Fruit fly (Drosophila melanogaster) whole organism, wandering third instar larva: ENCODE results near the gene Strump.
A peak's percentile ranks its signal among the peaks of the same experiment; 100 is the strongest.

Experiments
- CrebA ChIP-seq: fragments of 200-800 bp; sonication (Bioruptor generic); optimal IDR thresholded peaks from 2 replicates; lab custom pipeline; 2016; ENCODE audit warnings: missing biosample characterization, mild to moderate bottlenecking, missing genetic modification characterization, borderline replicate concordance
- Dfd ChIP-seq: fragments of >200 bp; optimal IDR thresholded peaks from 2 replicates; lab custom pipeline; 2017; ENCODE audit warnings: missing biosample characterization, missing genetic modification characterization
- Dif ChIP-seq: fragments of 200-275, 200-300 bp; sonication (Bioruptor generic); optimal IDR thresholded peaks from 2 replicates; lab custom pipeline; 2018; ENCODE audit warnings: missing biosample characterization, missing genetic modification characterization; ENCODE audit not compliant: partially characterized antibody
- HLH106 ChIP-seq: fragments of 200-800 bp; optimal IDR thresholded peaks from 3 replicates; lab custom pipeline; 2019; ENCODE audit warnings: missing biosample characterization, mild to moderate bottlenecking, missing genetic modification characterization, moderate library complexity
- Hr78 ChIP-seq: fragments of >200 bp; optimal IDR thresholded peaks from 2 replicates; lab custom pipeline; 2017; ENCODE audit warnings: missing biosample characterization, missing genetic modification characterization
- Jra ChIP-seq: sonication (Bioruptor generic); optimal IDR thresholded peaks from 2 replicates; lab custom pipeline; 2016; ENCODE audit warnings: missing biosample characterization, missing genetic modification characterization
- Mio ChIP-seq: sonication (Bioruptor generic); optimal IDR thresholded peaks from 2 replicates; lab custom pipeline; 2016; ENCODE audit warnings: missing biosample characterization, missing genetic modification characterization
- N ChIP-seq: fragments of >200 bp; optimal IDR thresholded peaks from 2 replicates; lab custom pipeline; 2018; ENCODE audit warnings: missing biosample characterization, missing external identifiers, missing genetic modification characterization
- OdsH ChIP-seq: fragments of 200-800 bp; sonication (Bioruptor generic); optimal IDR thresholded peaks from 2 replicates; lab custom pipeline; 2016; ENCODE audit warnings: missing biosample characterization, mild to moderate bottlenecking, missing genetic modification characterization
- Sp1 ChIP-seq: fragments of 200-800 bp; sonication (Bioruptor generic); optimal IDR thresholded peaks from 3 replicates; lab custom pipeline; 2019; ENCODE audit warnings: missing biosample characterization, mild to moderate bottlenecking, missing genetic modification characterization, moderate library complexity
- br ChIP-seq: fragments of 200-800 bp; sonication (Bioruptor generic); optimal IDR thresholded peaks from 2 replicates; lab custom pipeline; 2016; ENCODE audit warnings: missing biosample characterization, missing genetic modification characterization
- brk ChIP-seq: fragments of 200-800 bp; sonication (Bioruptor generic); optimal IDR thresholded peaks from 2 replicates; lab custom pipeline; 2016; ENCODE audit warnings: missing biosample characterization, mild to moderate bottlenecking, missing genetic modification characterization
- dl ChIP-seq, 2 experiments: fragments of 175-275, 200-275 bp in 1 of 2; fragments of 200-275 bp in 1 of 2; sonication (Bioruptor generic); optimal IDR thresholded peaks; lab custom pipeline; 2018; ENCODE audit warnings: mild to moderate bottlenecking in 2 of 2, missing biosample characterization in 2 of 2, missing genetic modification characterization in 2 of 2, moderate library complexity in 2 of 2; ENCODE audit not compliant: partially characterized antibody in 2 of 2, insufficient read depth in 1 of 2
- dmrt93B ChIP-seq: fragments of 200-800 bp; sonication (Bioruptor generic); optimal IDR thresholded peaks from 2 replicates; lab custom pipeline; 2018; ENCODE audit warnings: missing biosample characterization, mild to moderate bottlenecking, missing genetic modification characterization
- dsf ChIP-seq: sonication (Bioruptor generic); optimal IDR thresholded peaks from 2 replicates; lab custom pipeline; 2016; ENCODE audit warnings: missing biosample characterization, missing genetic modification characterization, borderline replicate concordance
- foxo ChIP-seq, 2 experiments: fragments of 200-800 bp; sonication (Bioruptor generic); optimal IDR thresholded peaks; 2 replicates in 1 of 2; 3 replicates in 1 of 2; lab custom pipeline; 2016 to 2017; ENCODE audit warnings: missing biosample characterization in 2 of 2, missing genetic modification characterization in 2 of 2
- h ChIP-seq: fragments of 200-800 bp; sonication (Bioruptor generic); optimal IDR thresholded peaks from 3 replicates; lab custom pipeline; 2016; ENCODE audit warnings: missing biosample characterization, mild to moderate bottlenecking, missing genetic modification characterization
- pan ChIP-seq: fragments of >200 bp; optimal IDR thresholded peaks from 2 replicates; lab custom pipeline; 2017
- psq ChIP-seq: fragments of 200-800 bp; sonication (Bioruptor generic); optimal IDR thresholded peaks from 3 replicates; lab custom pipeline; 2017; ENCODE audit warnings: missing biosample characterization, mild to moderate bottlenecking, missing genetic modification characterization, moderate library complexity
- rgr ChIP-seq: fragments of 200-800 bp; sonication (Bioruptor generic); optimal IDR thresholded peaks from 3 replicates; lab custom pipeline; 2016; ENCODE audit warnings: missing biosample characterization, mild to moderate bottlenecking, missing genetic modification characterization
- sage ChIP-seq: fragments of 200-800 bp; sonication (Bioruptor generic); optimal IDR thresholded peaks from 2 replicates; lab custom pipeline; 2016; ENCODE audit warnings: missing biosample characterization, mild to moderate bottlenecking, missing genetic modification characterization
- sv ChIP-seq: fragments of 200-800 bp; sonication (Bioruptor generic); optimal IDR thresholded peaks from 3 replicates; lab custom pipeline; 2016; ENCODE audit warnings: missing biosample characterization, missing genetic modification characterization

Strump gene

DNA sequence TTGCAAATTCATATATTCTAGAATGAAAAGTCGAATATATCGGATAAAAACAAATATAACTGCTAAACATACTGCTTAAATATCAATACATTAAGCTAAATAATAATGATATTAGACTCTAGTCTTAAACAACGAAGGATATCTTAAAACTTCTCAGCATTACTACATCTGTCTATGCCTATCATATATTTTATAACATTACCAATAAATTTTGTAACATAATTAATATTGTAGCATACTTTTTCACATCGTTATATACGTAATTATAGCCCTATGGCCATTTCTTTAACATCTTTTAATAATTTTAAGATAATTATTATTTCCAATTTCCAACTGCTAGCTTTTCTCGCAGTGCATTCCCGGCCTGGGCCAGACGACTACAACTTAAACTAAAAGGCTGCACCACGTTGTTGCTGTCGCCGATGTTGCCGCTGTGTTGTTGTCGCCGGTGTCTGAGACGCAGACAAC, 51.0 kb downstream of the Strump start (continued):
- no peak for TF ChIP-seq CrebA (GFP tag; lab: Kevin White, UChicago)
- TF ChIP-seq rgr: peak; percentile 77
- peak; percentile 70 for TF ChIP-seq OdsH (GFP tag; lab: Kevin White, UChicago)
- no peak for TF ChIP-seq Dfd

DNA sequence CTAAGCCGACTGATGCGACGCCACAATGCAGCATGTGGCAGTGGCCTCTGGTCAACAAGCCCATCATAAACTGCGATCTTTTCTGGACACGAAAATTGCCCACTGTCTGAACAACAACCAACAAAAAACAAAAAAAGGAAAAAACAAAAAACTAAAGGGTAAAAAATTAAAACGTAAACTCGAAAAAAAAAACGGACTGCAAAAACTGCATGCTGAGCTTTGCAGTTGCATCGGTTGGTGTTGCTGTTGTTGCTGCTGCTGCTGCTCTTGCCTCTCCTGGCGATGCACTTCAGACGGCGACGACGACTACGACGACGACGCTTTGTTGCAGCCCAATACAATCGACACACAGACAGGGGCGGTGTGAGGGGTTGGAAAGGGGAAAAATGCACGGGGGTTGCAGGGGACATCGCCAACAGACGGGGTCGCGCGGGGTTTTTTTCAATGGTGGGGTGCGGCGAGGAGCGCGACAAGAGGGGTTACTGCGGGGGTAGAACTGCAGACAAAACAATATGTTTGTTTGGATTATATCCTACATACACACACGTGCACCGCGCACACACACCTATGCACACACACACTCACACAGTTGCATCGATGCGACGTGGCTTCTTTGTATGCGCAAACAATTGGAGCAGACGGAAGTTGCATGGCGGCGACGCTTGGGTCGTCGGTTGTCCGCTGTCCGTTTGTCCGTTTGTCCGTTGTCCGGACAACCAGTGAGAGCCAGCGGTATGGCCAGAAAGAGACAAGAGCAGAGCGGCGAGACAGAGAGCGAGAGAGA, 52.2 kb downstream of the Strump start:
- TF ChIP-seq br: no peak
- peak; percentile 39 for TF ChIP-seq brk
- TF ChIP-seq sage (GFP tag; lab: Kevin White, UChicago): no peak
- TF ChIP-seq dsf (GFP tag; lab: Kevin White, UChicago): no peak
- peak; percentile 25 for TF ChIP-seq rgr
- no peak for TF ChIP-seq foxo (GFP tag; optimal IDR thresholded peaks at IDR 0.05; lab: Kevin White, UChicago)
- no peak for TF ChIP-seq h (GFP tag; lab: Kevin White, UChicago)
- peak; percentile 53 for TF ChIP-seq Dif (GFP tag; lab: Kevin White, UChicago)
- peak in 1 of 2 experiments; percentile 23 for TF ChIP-seq dl (GFP tag; optimal IDR thresholded peaks at IDR 0.05; lab: Kevin White, UChicago; ENCODE audit: insufficient read depth in 1 of 2, partially characterized antibody in 2 of 2)
- no peak for TF ChIP-seq pan (lab: Kevin White, UChicago)
- TF ChIP-seq Sp1 (GFP tag; lab: Kevin White, UChicago): peak; percentile 31
- TF ChIP-seq dmrt93B (GFP tag; lab: Kevin White, UChicago): no peak
- TF ChIP-seq Hr78 (GFP tag; lab: Kevin White, UChicago): no peak
- peak; percentile 55 for TF ChIP-seq psq

DNA sequence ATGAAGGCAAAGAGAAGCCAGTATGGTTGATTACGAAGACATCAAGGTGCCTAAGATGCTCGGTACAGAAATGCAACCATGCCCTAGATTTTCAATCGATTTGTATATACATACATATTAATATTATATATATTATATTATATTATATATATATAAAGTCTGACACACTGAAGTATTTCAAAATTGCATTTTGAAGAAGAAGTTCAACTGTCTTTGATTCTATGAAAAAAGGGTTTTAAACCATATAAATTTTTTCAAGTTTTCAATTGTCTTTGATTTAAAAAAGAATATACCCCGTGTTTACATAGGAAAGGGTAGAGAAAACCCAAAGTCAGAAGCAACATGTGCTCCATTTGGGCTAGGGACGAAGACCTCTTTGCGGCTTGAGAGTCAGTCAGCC, 53.0 kb downstream of the Strump start:
- peak in 1 of 2 experiments; percentile 22 for TF ChIP-seq foxo (GFP tag; optimal IDR thresholded peaks at IDR 0.05; lab: Kevin White, UChicago)
- no peak for TF ChIP-seq CrebA (GFP tag; lab: Kevin White, UChicago)
- no peak for TF ChIP-seq dl (GFP tag; optimal IDR thresholded peaks at IDR 0.05; lab: Kevin White, UChicago; ENCODE audit: insufficient read depth in 1 of 2, partially characterized antibody in 2 of 2)
- no peak for TF ChIP-seq Jra (GFP tag; lab: Kevin White, UChicago)
- TF ChIP-seq sv (GFP tag; lab: Kevin White, UChicago): no peak
- peak; percentile 20 for TF ChIP-seq h (GFP tag; lab: Kevin White, UChicago)
- TF ChIP-seq rgr: peak; percentile 5
- TF ChIP-seq Sp1 (GFP tag; lab: Kevin White, UChicago): peak; percentile 75
- no peak for TF ChIP-seq N (GFP tag; lab: Kevin White, UChicago)
- peak; percentile 76 for TF ChIP-seq HLH106 (tag; lab: Kevin White, UChicago)
- peak; percentile 69 for TF ChIP-seq psq
- peak; percentile 28 for TF ChIP-seq dmrt93B (GFP tag; lab: Kevin White, UChicago)
- no peak for TF ChIP-seq Mio (GFP tag; lab: Kevin White, UChicago)
- TF ChIP-seq, all 38 proteins: peak for 7
